Worm (Caenorhabditis elegans) whole organism, young adult: Measurements from ENCODE around the gene C18A3.3.

Source experiments
- F39B2.1 ChIP-seq: fragments of 200-800 bp; sonication (Bioruptor generic); IDR thresholded peaks from 2 replicates; pipeline ENCODE4 v1.3.6; 2022; ENCODE audit warnings: missing genetic modification reagents, missing genetic modification characterization, missing compliant biosample characterization
- F49E8.2 ChIP-seq: sonication (generic microtip); optimal IDR thresholded peaks from 3 replicates; lab custom pipeline; 2017; ENCODE audit warnings: missing genetic modification characterization, mild to moderate bottlenecking, missing compliant biosample characterization, antibody characterized with exemption, moderate library complexity; ENCODE audit not compliant: insufficient read depth
- F55B11.4 ChIP-seq: sonication (generic microtip); optimal IDR thresholded peaks from 2 replicates; lab custom pipeline; 2016; ENCODE audit warnings: missing compliant biosample characterization, missing genetic modification characterization, borderline replicate concordance; ENCODE audit not compliant: insufficient read depth
- T07F8.4 ChIP-seq: sonication (generic microtip); optimal IDR thresholded peaks from 2 replicates; lab custom pipeline; 2016; ENCODE audit warnings: mild to moderate bottlenecking, missing genetic modification characterization, moderate library complexity, missing compliant biosample characterization
- T26A5.8 ChIP-seq: sonication (generic microtip); optimal IDR thresholded peaks from 2 replicates; lab custom pipeline; 2016; ENCODE audit warnings: missing genetic modification characterization, missing compliant biosample characterization
- Y53F4B.3 ChIP-seq: fragments of 200-800 bp; sonication (Bioruptor generic); IDR thresholded peaks from 2 replicates; pipeline ENCODE4 v1.3.6; 2022; ENCODE audit warnings: missing genetic modification reagents, missing genetic modification characterization, missing compliant biosample characterization
- Y56A3A.18 ChIP-seq: fragments of 200-800 bp; sonication (Bioruptor generic); IDR thresholded peaks from 2 replicates; pipeline ENCODE4 v1.3.6; 2022; ENCODE audit warnings: missing genetic modification reagents, missing genetic modification characterization, missing compliant biosample characterization
- aptf-3 ChIP-seq: fragments of 200-800 bp; sonication (Bioruptor generic); IDR thresholded peaks from 2 replicates; pipeline ENCODE4 v1.3.6; 2022; ENCODE audit warnings: missing genetic modification characterization, missing compliant biosample characterization
- cebp-1 ChIP-seq, 2 experiments: fragments of 200-800 bp in 1 of 2; sonication (Bioruptor generic) in 1 of 2; sonication (generic microtip) in 1 of 2; IDR thresholded peaks in 1 of 2; optimal IDR thresholded peaks in 1 of 2; 2 replicates each; pipeline versions ENCODE4 v1.3.6 to Lab custom; 2017 to 2022; ENCODE audit warnings: missing compliant biosample characterization in 2 of 2, missing genetic modification characterization in 2 of 2, mild to moderate bottlenecking in 1 of 2, missing genetic modification reagents in 1 of 2, moderate library complexity in 1 of 2
- chd-7 ChIP-seq: sonication (generic microtip); optimal IDR thresholded peaks from 2 replicates; lab custom pipeline; 2016; ENCODE audit warnings: mild to moderate bottlenecking, missing genetic modification characterization, moderate library complexity, missing compliant biosample characterization
- dox-1 ChIP-seq: fragments of 200-800 bp; sonication (Bioruptor generic); IDR thresholded peaks from 2 replicates; pipeline ENCODE4 v1.3.6; 2022; ENCODE audit warnings: missing genetic modification reagents, missing genetic modification characterization, missing compliant biosample characterization
- him-1 ChIP-seq: sonication (generic microtip); optimal IDR thresholded peaks from 2 replicates; lab custom pipeline; 2016; ENCODE audit warnings: missing genotype, missing genetic modification reagents, missing genetic modification characterization, missing compliant biosample characterization
- let-526 ChIP-seq: fragments of 200-800 bp; sonication (Bioruptor generic); IDR thresholded peaks from 2 replicates; pipeline ENCODE4 v1.3.6; 2022; ENCODE audit warnings: missing genetic modification reagents, missing genetic modification characterization, missing compliant biosample characterization
- lin-40 ChIP-seq: sonication (generic microtip); optimal IDR thresholded peaks from 2 replicates; lab custom pipeline; 2016; ENCODE audit warnings: missing genetic modification characterization, mild to moderate bottlenecking, missing compliant biosample characterization, missing genotype, missing genetic modification reagents
- mes-4 ChIP-seq: sonication (generic microtip); optimal IDR thresholded peaks from 2 replicates; lab custom pipeline; 2016; ENCODE audit warnings: missing genotype, missing genetic modification characterization, missing compliant biosample characterization
- repo-1 ChIP-seq: sonication (generic microtip); optimal IDR thresholded peaks from 2 replicates; lab custom pipeline; 2017; ENCODE audit warnings: mild to moderate bottlenecking, missing genetic modification characterization, missing compliant biosample characterization
- snpc-1.3 ChIP-seq: sonication (generic microtip); optimal IDR thresholded peaks from 2 replicates; lab custom pipeline; 2017; ENCODE audit warnings: missing genetic modification characterization, mild to moderate bottlenecking, missing compliant biosample characterization, antibody characterized with exemption, moderate library complexity, missing genotype, missing genetic modification reagents; ENCODE audit not compliant: insufficient read depth
- zfh-2 ChIP-seq: fragments of 200-800 bp; sonication (Bioruptor generic); conservative IDR thresholded peaks from 2 replicates; pipeline ENCODE4 v1.3.6; 2022; ENCODE audit warnings: missing genetic modification reagents, missing genetic modification characterization, missing compliant biosample characterization

C18A3.3 gene

ce11 chrII:5765318-5765717 is 49.2 kb downstream of the C18A3.3 start, which contains the start of gene ifb-1:
TSS of gene ifb-1 (plus strand) at chrII:5765618.
- no peak for TF ChIP-seq cebp-1 (GFP tag; IDR thresholded peaks at IDR 0.05; lab: Robert Waterston, UW)
- no peak for TF ChIP-seq cebp-1 (tag; optimal IDR thresholded peaks at IDR 0.05; lab: Kevin White, UChicago)
- TF ChIP-seq snpc-1.3 (tag; lab: Kevin White, UChicago), result no peak
- TF ChIP-seq repo-1 (tag; lab: Kevin White, UChicago), result no peak
- TF ChIP-seq F49E8.2 (tag; lab: Kevin White, UChicago), result no peak
- TF ChIP-seq him-1 (tag; lab: Kevin White, UChicago), result no peak
- no peak for TF ChIP-seq F55B11.4 (tag; lab: Kevin White, UChicago)
- no peak for TF ChIP-seq lin-40
- TF ChIP-seq let-526, result no peak
- no peak for TF ChIP-seq zfh-2 (GFP tag; lab: Robert Waterston, UW)
- no peak for TF ChIP-seq T07F8.4
- TF ChIP-seq aptf-3 (GFP tag; lab: Robert Waterston, UW), result no peak
- no peak for TF ChIP-seq chd-7 (tag; lab: Kevin White, UChicago)
- TF ChIP-seq dox-1, result no peak
- no peak for TF ChIP-seq Y53F4B.3 (GFP tag; lab: Robert Waterston, UW)
- TF ChIP-seq Y56A3A.18, result no peak
- TF ChIP-seq F39B2.1 (GFP tag; lab: Robert Waterston, UW), result no peak
- TF ChIP-seq T26A5.8, result no peak
- TF ChIP-seq mes-4 (tag; lab: Kevin White, UChicago), result no peak
